Fruit fly (Drosophila melanogaster): ENCODE results near the gene f-cup.
A peak's percentile ranks its signal among the peaks of the same experiment; 100 is the strongest.

- TF ChIP-seq CG6276 (GFP tag; optimal IDR thresholded peaks at IDR 0.05) (no peak), Blimp-1 (GFP tag; optimal IDR thresholded peaks at IDR 0.05) (no peak), Sox102F (GFP tag; optimal IDR thresholded peaks at IDR 0.05) (peak; percentile 67), Hr38 (GFP tag; optimal IDR thresholded peaks at IDR 0.05) (no peak), fd85E (GFP tag; optimal IDR thresholded peaks at IDR 0.05) (no peak), dsx (GFP tag; optimal IDR thresholded peaks at IDR 0.05; ENCODE audit: poor library complexity, severe bottlenecking) (peak; percentile 68), CG1621 (tag; optimal IDR thresholded peaks at IDR 0.05) (peak; percentile 54), CG11902 (GFP tag; optimal IDR thresholded peaks at IDR 0.05) (peak; percentile 20), CG16779 (tag; optimal IDR thresholded peaks at IDR 0.05) (no peak)
Observed at dm6 chr3R:13645874-13646370, 54.7 kb downstream of the f-cup start, which contains the start of gene sqd.
